Worm (Caenorhabditis elegans) whole organism, young adult: ENCODE data around the gene C50E3.13.

Experiments
- C06A6.2 ChIP-seq: fragments of 200-800 bp; sonication (Bioruptor generic); conservative IDR thresholded peaks from 2 replicates; pipeline ENCODE4 v1.3.6; 2022; ENCODE audit warnings: missing genetic modification characterization, missing compliant biosample characterization
- F22D6.2 ChIP-seq: sonication (generic microtip); optimal IDR thresholded peaks from 2 replicates; lab custom pipeline; 2016; ENCODE audit warnings: mild to moderate bottlenecking, missing genetic modification characterization, missing compliant biosample characterization
- F33H1.4 ChIP-seq: fragments of 200-800 bp; sonication (Bioruptor generic); IDR thresholded peaks from 2 replicates; pipeline ENCODE4 v1.3.6; 2022; ENCODE audit warnings: missing genetic modification reagents, missing genetic modification characterization, missing compliant biosample characterization
- F39B2.1 ChIP-seq: fragments of 200-800 bp; sonication (Bioruptor generic); IDR thresholded peaks from 2 replicates; pipeline ENCODE4 v1.3.6; 2022; ENCODE audit warnings: missing genetic modification reagents, missing genetic modification characterization, missing compliant biosample characterization
- F49E8.2 ChIP-seq: sonication (generic microtip); optimal IDR thresholded peaks from 3 replicates; lab custom pipeline; 2017; ENCODE audit warnings: missing genetic modification characterization, mild to moderate bottlenecking, missing compliant biosample characterization, antibody characterized with exemption, moderate library complexity; ENCODE audit not compliant: insufficient read depth
- F52B5.7 ChIP-seq: sonication (generic microtip); optimal IDR thresholded peaks from 2 replicates; lab custom pipeline; 2016; ENCODE audit warnings: mild to moderate bottlenecking, missing genetic modification characterization, missing compliant biosample characterization
- F57C9.4 ChIP-seq: sonication (generic microtip); optimal IDR thresholded peaks from 2 replicates; lab custom pipeline; 2017; ENCODE audit warnings: mild to moderate bottlenecking, missing genetic modification characterization, missing compliant biosample characterization
- Y53F4B.3 ChIP-seq: fragments of 200-800 bp; sonication (Bioruptor generic); IDR thresholded peaks from 2 replicates; pipeline ENCODE4 v1.3.6; 2022; ENCODE audit warnings: missing genetic modification reagents, missing genetic modification characterization, missing compliant biosample characterization
- ZK185.1 ChIP-seq: sonication (generic microtip); optimal IDR thresholded peaks from 2 replicates; lab custom pipeline; 2016; ENCODE audit warnings: mild to moderate bottlenecking, missing genetic modification characterization, missing compliant biosample characterization; ENCODE audit not compliant: poor library complexity, severe bottlenecking
- akir-1 ChIP-seq: fragments of 200-800 bp; sonication (Bioruptor generic); optimal IDR thresholded peaks from 2 replicates; lab custom pipeline; 2018; ENCODE audit warnings: mild to moderate bottlenecking, missing genetic modification characterization, moderate library complexity, missing compliant biosample characterization
- ama-1 ChIP-seq, 3 experiments: fragments of 150-350 bp in 1 of 3; sonication (generic microtip) in 2 of 3; optimal IDR thresholded peaks; 2 replicates each; lab custom pipeline; 2014 to 2018; ENCODE audit warnings: missing biosample characterization in 2 of 3, missing genetic modification characterization in 2 of 3, missing genetic modification reagents in 2 of 3
- aptf-3 ChIP-seq: fragments of 200-800 bp; sonication (Bioruptor generic); IDR thresholded peaks from 2 replicates; pipeline ENCODE4 v1.3.6; 2022; ENCODE audit warnings: missing genetic modification characterization, missing compliant biosample characterization
- athp-1 ChIP-seq: sonication (generic microtip); optimal IDR thresholded peaks from 2 replicates; lab custom pipeline; 2017; ENCODE audit warnings: mild to moderate bottlenecking, missing genetic modification characterization, missing compliant biosample characterization
- attf-6 ChIP-seq: fragments of 200-800 bp; sonication (Bioruptor generic); IDR thresholded peaks from 2 replicates; pipeline ENCODE4 v1.3.6; 2022; ENCODE audit warnings: missing genetic modification reagents, missing genetic modification characterization, missing compliant biosample characterization
- bed-1 ChIP-seq: fragments of 200-800 bp; sonication (Bioruptor generic); IDR thresholded peaks from 2 replicates; pipeline ENCODE4 v1.3.6; 2022; ENCODE audit warnings: missing genetic modification reagents, missing genetic modification characterization, missing compliant biosample characterization
- cebp-1 ChIP-seq, 2 experiments: fragments of 200-800 bp in 1 of 2; sonication (Bioruptor generic) in 1 of 2; sonication (generic microtip) in 1 of 2; IDR thresholded peaks in 1 of 2; optimal IDR thresholded peaks in 1 of 2; 2 replicates each; pipeline versions ENCODE4 v1.3.6 to Lab custom; 2017 to 2022; ENCODE audit warnings: missing compliant biosample characterization in 2 of 2, missing genetic modification characterization in 2 of 2, mild to moderate bottlenecking in 1 of 2, missing genetic modification reagents in 1 of 2, moderate library complexity in 1 of 2
- ceh-100 ChIP-seq: fragments of 200-800 bp; sonication (Bioruptor generic); IDR thresholded peaks from 2 replicates; pipeline ENCODE4 v1.3.6; 2022; ENCODE audit warnings: missing genetic modification reagents, missing genetic modification characterization, missing compliant biosample characterization
- ceh-27 ChIP-seq: fragments of 200-800 bp; sonication (Bioruptor generic); optimal IDR thresholded peaks from 2 replicates; lab custom pipeline; 2018; ENCODE audit warnings: mild to moderate bottlenecking, missing genetic modification characterization, moderate library complexity, missing compliant biosample characterization
- ceh-40 ChIP-seq: fragments of 200-800 bp; sonication (Bioruptor generic); IDR thresholded peaks from 2 replicates; pipeline ENCODE4 v1.3.6; 2022; ENCODE audit warnings: missing genetic modification characterization, missing compliant biosample characterization
- ceh-58 ChIP-seq: fragments of 200-800 bp; sonication (Bioruptor generic); IDR thresholded peaks from 2 replicates; pipeline ENCODE4 v1.3.6; 2022; ENCODE audit warnings: missing genetic modification characterization, missing compliant biosample characterization
- ceh-91 ChIP-seq: fragments of 200-800 bp; sonication (Bioruptor generic); IDR thresholded peaks from 2 replicates; pipeline ENCODE4 v1.3.6; 2022; ENCODE audit warnings: missing genetic modification reagents, missing genetic modification characterization, missing compliant biosample characterization
- egl-44 ChIP-seq: fragments of 200-800 bp; sonication (Bioruptor generic); IDR thresholded peaks from 2 replicates; pipeline ENCODE4 v1.3.6; 2022; ENCODE audit warnings: missing genetic modification reagents, missing genetic modification characterization, missing compliant biosample characterization
- ekl-4 ChIP-seq: fragments of 200-800 bp; sonication (Bioruptor generic); IDR thresholded peaks from 2 replicates; pipeline ENCODE4 v1.3.6; 2022; ENCODE audit warnings: missing genetic modification reagents, missing genetic modification characterization, missing compliant biosample characterization
- ets-4 ChIP-seq: fragments of 200-800 bp; sonication (Bioruptor generic); optimal IDR thresholded peaks from 2 replicates; lab custom pipeline; 2018; ENCODE audit warnings: mild to moderate bottlenecking, missing genetic modification characterization, missing compliant biosample characterization
- gei-17 ChIP-seq: fragments of 200-800 bp; sonication (Bioruptor generic); optimal IDR thresholded peaks from 2 replicates; lab custom pipeline; 2018; ENCODE audit warnings: mild to moderate bottlenecking, missing genetic modification characterization, missing compliant biosample characterization
- him-1 ChIP-seq: sonication (generic microtip); optimal IDR thresholded peaks from 2 replicates; lab custom pipeline; 2016; ENCODE audit warnings: missing genotype, missing genetic modification reagents, missing genetic modification characterization, missing compliant biosample characterization
- hsf-1 ChIP-seq: fragments of 200-800 bp; sonication (Bioruptor generic); IDR thresholded peaks from 2 replicates; pipeline ENCODE4 v1.3.6; 2022; ENCODE audit warnings: missing genetic modification reagents, missing genetic modification characterization, missing compliant biosample characterization
- lin-26 ChIP-seq: fragments of 200-800 bp; sonication (Bioruptor generic); IDR thresholded peaks from 2 replicates; pipeline ENCODE4 v1.3.6; 2022; ENCODE audit warnings: missing genetic modification reagents, missing genetic modification characterization, missing compliant biosample characterization
- lin-35 ChIP-seq, 3 experiments: fragments of 150-350 bp in 2 of 3; sonication (generic microtip) in 1 of 3; optimal IDR thresholded peaks; 2 replicates each; lab custom pipeline; 2014 to 2018; ENCODE audit warnings: missing biosample characterization in 3 of 3, missing genetic modification characterization in 3 of 3, missing genetic modification reagents in 3 of 3
- madf-10 ChIP-seq: sonication (generic microtip); optimal IDR thresholded peaks from 2 replicates; lab custom pipeline; 2016; ENCODE audit warnings: mild to moderate bottlenecking, missing genetic modification characterization, missing compliant biosample characterization
- madf-6 ChIP-seq: fragments of 200-800 bp; sonication (Bioruptor generic); IDR thresholded peaks from 2 replicates; pipeline ENCODE4 v1.3.6; 2022; ENCODE audit warnings: missing genetic modification reagents, missing genetic modification characterization, missing compliant biosample characterization
- madf-8 ChIP-seq: fragments of 200-800 bp; sonication (Bioruptor generic); conservative IDR thresholded peaks from 2 replicates; pipeline ENCODE4 v1.3.6; 2022; ENCODE audit warnings: missing genetic modification reagents, missing genetic modification characterization, missing compliant biosample characterization
- mel-28 ChIP-seq: sonication (generic microtip); optimal IDR thresholded peaks from 2 replicates; lab custom pipeline; 2016; ENCODE audit warnings: borderline replicate concordance, mild to moderate bottlenecking, missing genetic modification characterization, missing compliant biosample characterization
- nfya-2 ChIP-seq: fragments of 200-800 bp; sonication (Bioruptor generic); IDR thresholded peaks from 2 replicates; pipeline ENCODE4 v1.3.6; 2022; ENCODE audit warnings: missing genetic modification reagents, missing genetic modification characterization, missing compliant biosample characterization
- nhr-120 ChIP-seq: fragments of 200-800 bp; sonication (Bioruptor generic); IDR thresholded peaks from 2 replicates; pipeline ENCODE4 v1.3.6; 2022; ENCODE audit warnings: missing genetic modification characterization, missing compliant biosample characterization
- pha-4 ChIP-seq: fragments of 150-350 bp; sonication (generic microtip); optimal IDR thresholded peaks from 2 replicates; lab custom pipeline; 2014; ENCODE audit warnings: missing biosample characterization, missing genetic modification reagents, missing genetic modification characterization
- rpc-1 ChIP-seq, 2 experiments: fragments of 150-350 bp in 1 of 2; sonication (generic microtip) in 1 of 2; optimal IDR thresholded peaks; 2 replicates each; lab custom pipeline; 2014 to 2018; ENCODE audit warnings: missing biosample characterization in 1 of 2, missing genetic modification characterization in 1 of 2, missing genetic modification reagents in 1 of 2, missing genotype in 1 of 2
- sea-2 ChIP-seq: fragments of 200-800 bp; sonication (Bioruptor generic); IDR thresholded peaks from 2 replicates; pipeline ENCODE4 v1.3.6; 2022; ENCODE audit warnings: missing genetic modification characterization, missing compliant biosample characterization
- somi-1 ChIP-seq: fragments of 200-800 bp; sonication (Bioruptor generic); optimal IDR thresholded peaks from 2 replicates; lab custom pipeline; 2018; ENCODE audit warnings: mild to moderate bottlenecking, missing genetic modification characterization, missing compliant biosample characterization
- tbx-9 ChIP-seq: sonication (generic microtip); optimal IDR thresholded peaks from 2 replicates; lab custom pipeline; 2016; ENCODE audit warnings: borderline replicate concordance, missing genetic modification characterization, inconsistent platforms, missing compliant biosample characterization
- tlf-1 ChIP-seq: fragments of 200-800 bp; sonication (Bioruptor generic); optimal IDR thresholded peaks from 2 replicates; lab custom pipeline; 2018; ENCODE audit warnings: mild to moderate bottlenecking, missing genetic modification characterization, missing compliant biosample characterization
- unc-130 ChIP-seq: sonication (generic microtip); optimal IDR thresholded peaks from 2 replicates; lab custom pipeline; 2016; ENCODE audit warnings: missing genetic modification reagents, missing genetic modification characterization, missing compliant biosample characterization
- unc-62 ChIP-seq: fragments of 150-350 bp; optimal IDR thresholded peaks from 2 replicates; lab custom pipeline; 2014; ENCODE audit warnings: missing biosample characterization, missing genetic modification reagents, missing genetic modification characterization
- zfh-2 ChIP-seq: fragments of 200-800 bp; sonication (Bioruptor generic); conservative IDR thresholded peaks from 2 replicates; pipeline ENCODE4 v1.3.6; 2022; ENCODE audit warnings: missing genetic modification reagents, missing genetic modification characterization, missing compliant biosample characterization
- ztf-26 ChIP-seq: sonication (generic microtip); optimal IDR thresholded peaks from 2 replicates; lab custom pipeline; 2017; ENCODE audit warnings: missing genetic modification characterization, missing compliant biosample characterization

C50E3.13 gene

ce11 chrV:7649963-7650362 is 25.9 kb upstream of the C50E3.13 start:
- TF ChIP-seq unc-62 (GFP tag; lab: Kevin White, UChicago) (no peak), nhr-120 (GFP tag; lab: Robert Waterston, UW) (no peak), bed-1 (GFP tag; lab: Robert Waterston, UW) (no peak), madf-6 (no peak), madf-10 (tag; lab: Kevin White, UChicago) (no peak), zfh-2 (GFP tag; lab: Robert Waterston, UW) (no peak), ets-4 (GFP tag; lab: Kevin White, UChicago) (no peak), him-1 (tag; lab: Kevin White, UChicago) (no peak), attf-6 (GFP tag; lab: Robert Waterston, UW) (no peak), ceh-91 (GFP tag; lab: Robert Waterston, UW) (no peak), ekl-4 (GFP tag; lab: Robert Waterston, UW) (no peak), sea-2 (GFP tag; lab: Robert Waterston, UW) (no peak), tlf-1 (no peak), F49E8.2 (tag; lab: Kevin White, UChicago) (no peak), F33H1.4 (GFP tag; lab: Robert Waterston, UW) (no peak), madf-8 (GFP tag; lab: Robert Waterston, UW) (no peak), tbx-9 (no peak)
- TF ChIP-seq, all 124 proteins: peak for 0

DNA sequence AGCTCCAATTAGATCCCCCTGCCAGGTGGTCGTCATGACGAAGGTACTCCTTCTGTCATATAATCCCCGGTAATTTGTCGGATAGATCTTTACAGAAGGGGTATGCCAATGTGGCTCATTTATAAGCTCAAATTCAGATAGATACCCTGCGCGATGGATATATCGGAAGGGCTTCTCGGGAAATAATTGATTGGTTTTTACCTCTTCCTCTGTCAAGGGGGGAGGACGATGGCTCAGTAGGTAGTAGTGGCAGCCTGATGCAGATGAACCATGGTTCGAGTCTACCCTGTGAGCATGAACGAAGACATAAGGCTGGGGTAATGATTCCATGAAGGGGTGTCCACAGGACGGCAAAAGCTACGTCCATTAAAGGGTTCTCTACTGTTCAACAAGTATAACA is 23.1 kb upstream of the C50E3.13 start:
- TF ChIP-seq pha-4 (tag; lab: Kevin White, UChicago) (no peak), rpc-1 (optimal IDR thresholded peaks at IDR 0.05; lab: Kevin White, UChicago) (no peak), rpc-1 (tag; optimal IDR thresholded peaks at IDR 0.05; lab: Kevin White, UChicago) (peak; percentile 8)

- no peak for TF ChIP-seq nfya-2 (GFP tag; lab: Robert Waterston, UW)
- TF ChIP-seq Y53F4B.3, result no peak
- no peak for TF ChIP-seq ztf-26 (tag; lab: Kevin White, UChicago)
- TF ChIP-seq gei-17 (GFP tag; lab: Kevin White, UChicago), result no peak
- no peak for TF ChIP-seq hsf-1 (GFP tag; lab: Robert Waterston, UW)
- TF ChIP-seq ceh-40 (GFP tag; lab: Robert Waterston, UW), result no peak
- no peak for TF ChIP-seq F52B5.7 (tag; lab: Kevin White, UChicago)
- no peak for TF ChIP-seq ama-1 (optimal IDR thresholded peaks at IDR 0.05; lab: Kevin White, UChicago)
- TF ChIP-seq ama-1 (GFP tag; optimal IDR thresholded peaks at IDR 0.05; lab: Kevin White, UChicago), result no peak
- no peak for TF ChIP-seq F22D6.2
- no peak for TF ChIP-seq somi-1 (GFP tag; lab: Kevin White, UChicago)
- TF ChIP-seq mel-28 (tag; lab: Kevin White, UChicago), result no peak
- no peak for TF ChIP-seq lin-35 (GFP tag; optimal IDR thresholded peaks at IDR 0.05; lab: Kevin White, UChicago)
- TF ChIP-seq egl-44, result no peak
- no peak for TF ChIP-seq aptf-3
- TF ChIP-seq unc-130, result no peak
- no peak for TF ChIP-seq F39B2.1
These were observed 21.4 kb upstream of the C50E3.13 start, which contains the start of gene str-47 for ce11 chrV:7645454-7645853. Gene str-47, plus strand, starts transcription at chrV:7645754.

DNA sequence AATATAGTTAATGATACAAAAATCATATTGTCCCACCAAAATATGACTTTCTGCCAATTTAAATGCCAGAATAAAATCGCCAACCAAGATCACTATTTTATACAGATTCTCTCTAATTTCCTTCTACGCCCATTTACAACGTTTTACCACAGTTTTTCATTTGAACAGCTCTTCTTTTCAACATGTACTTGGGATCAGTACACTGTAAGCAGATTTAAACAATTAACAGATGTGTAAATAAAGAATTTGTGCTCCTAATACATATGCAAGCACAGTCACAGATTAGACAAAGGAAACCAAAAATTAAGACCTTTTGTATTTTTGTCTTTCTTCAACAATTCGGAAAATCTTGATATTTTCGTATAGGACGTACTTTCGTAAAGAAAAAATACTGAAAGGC is 19.4 kb upstream of the C50E3.13 start, which contains the start of gene F07C4.11:
Gene F07C4.11 (minus strand): TSS at position 101 of the 400 bp plus-strand sequence.
- TF ChIP-seq lin-26 (GFP tag; lab: Robert Waterston, UW), result no peak
- TF ChIP-seq akir-1 (GFP tag; lab: Kevin White, UChicago), result no peak
- no peak for TF ChIP-seq cebp-1 (GFP tag; IDR thresholded peaks at IDR 0.05; lab: Robert Waterston, UW)
- TF ChIP-seq cebp-1 (tag; optimal IDR thresholded peaks at IDR 0.05; lab: Kevin White, UChicago), result no peak
- TF ChIP-seq pha-4 (tag; lab: Kevin White, UChicago), result no peak
- TF ChIP-seq ceh-58 (GFP tag; lab: Robert Waterston, UW), result no peak
- no peak for TF ChIP-seq ekl-4 (GFP tag; lab: Robert Waterston, UW)
- no peak for TF ChIP-seq ceh-27
- no peak for TF ChIP-seq ZK185.1
- TF ChIP-seq C06A6.2 (GFP tag; lab: Robert Waterston, UW), result no peak
- TF ChIP-seq ceh-100 (GFP tag; lab: Robert Waterston, UW), result no peak
- no peak for TF ChIP-seq athp-1 (tag; lab: Kevin White, UChicago)
- no peak for TF ChIP-seq F57C9.4 (tag; lab: Kevin White, UChicago)
- TF ChIP-seq bed-1 (GFP tag; lab: Robert Waterston, UW), result no peak
